Worm (Caenorhabditis elegans) whole organism, midembryonic: ENCODE measurements around the gene plk-1.

Source experiments
- flt-1 ChIP-seq: fragments of 200-800 bp; sonication (Bioruptor generic); IDR thresholded peaks from 2 replicates; pipeline ENCODE4 v1.3.6; 2022; ENCODE audit warnings: missing genetic modification characterization, missing compliant biosample characterization
- med-1 ChIP-seq: sonication (generic microtip); optimal IDR thresholded peaks from 2 replicates; lab custom pipeline; 2017; ENCODE audit warnings: missing genetic modification characterization, mild to moderate bottlenecking, missing compliant biosample characterization, antibody characterized with exemption, missing genetic modification reagents; ENCODE audit not compliant: insufficient read depth

ce11 chrIII:8106476-8106875 lies 5.3 kb downstream of the plk-1 start:
- peak; percentile 37 for TF ChIP-seq med-1 (GFP tag; lab: Kevin White, UChicago)
- peak; percentile 92 for TF ChIP-seq flt-1 (GFP tag; lab: Robert Waterston, UW)
